Worm (Caenorhabditis elegans): Measurements from ENCODE around the gene unc-27.

- TF ChIP-seq drap-1 (GFP tag; optimal IDR thresholded peaks at IDR 0.05) (no peak), mab-5 (tag; optimal IDR thresholded peaks at IDR 0.05) (no peak)
Measured at ce11 chrX:8750209-8750608, 39.0 kb upstream of the unc-27 start.
